Worm (Caenorhabditis elegans) whole organism, midembryonic: Measurements from ENCODE around the gene tbc-19.

Experiments
- T22C8.4 ChIP-seq: fragments of 200-800 bp; sonication (Bioruptor generic); IDR thresholded peaks from 2 replicates; pipeline ENCODE4 v1.3.6; 2022; ENCODE audit warnings: missing genetic modification characterization, missing compliant biosample characterization
- cog-1 ChIP-seq: sonication (generic microtip); optimal IDR thresholded peaks from 2 replicates; lab custom pipeline; 2016; ENCODE audit warnings: missing genetic modification characterization, missing compliant biosample characterization
- flt-1 ChIP-seq: fragments of 200-800 bp; sonication (Bioruptor generic); IDR thresholded peaks from 2 replicates; pipeline ENCODE4 v1.3.6; 2022; ENCODE audit warnings: missing genetic modification characterization, missing compliant biosample characterization
- klf-2 ChIP-seq: fragments of 200-800 bp; sonication (Bioruptor generic); conservative IDR thresholded peaks from 2 replicates; pipeline ENCODE4 v1.3.6; 2022; ENCODE audit warnings: missing genetic modification reagents, missing genetic modification characterization, missing compliant biosample characterization
- med-1 ChIP-seq: sonication (generic microtip); optimal IDR thresholded peaks from 2 replicates; lab custom pipeline; 2017; ENCODE audit warnings: missing genetic modification characterization, mild to moderate bottlenecking, missing compliant biosample characterization, antibody characterized with exemption, missing genetic modification reagents; ENCODE audit not compliant: insufficient read depth
- ref-1 ChIP-seq: fragments of 200-800 bp; sonication (Bioruptor generic); conservative IDR thresholded peaks from 2 replicates; pipeline ENCODE4 v1.3.6; 2022; ENCODE audit warnings: missing genetic modification reagents, missing genetic modification characterization, missing compliant biosample characterization
- tab-1 ChIP-seq: fragments of 200-800 bp; sonication (Bioruptor generic); IDR thresholded peaks from 2 replicates; pipeline ENCODE4 v1.3.6; 2022; ENCODE audit warnings: missing genetic modification characterization, missing compliant biosample characterization
- ztf-23 ChIP-seq: fragments of 200-800 bp; sonication (Bioruptor generic); IDR thresholded peaks from 2 replicates; pipeline ENCODE4 v1.3.6; 2022; ENCODE audit warnings: missing genetic modification reagents, missing genetic modification characterization, missing compliant biosample characterization

DNA sequence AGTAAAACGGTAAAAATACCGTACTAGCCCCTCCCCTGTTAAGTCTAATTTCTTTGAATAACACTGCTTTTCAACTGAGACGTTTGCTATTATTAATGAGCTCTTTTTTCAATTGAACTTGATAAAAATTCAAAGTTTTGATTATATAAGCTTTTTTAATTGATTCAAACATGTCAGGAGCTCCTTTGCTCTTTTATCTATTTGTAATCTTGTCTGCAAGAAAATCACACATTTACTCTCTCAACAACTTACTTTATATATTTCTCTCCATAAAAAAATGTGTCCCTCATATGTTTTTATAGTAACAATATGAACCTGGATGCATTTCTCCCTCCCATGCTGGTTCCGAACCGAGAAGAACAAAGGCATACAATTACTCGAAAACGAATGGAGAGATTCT, 8.0 kb upstream of the tbc-19 start, which contains the start of gene C04C11.1:
- no peak for TF ChIP-seq med-1 (GFP tag; lab: Kevin White, UChicago)
- no peak for TF ChIP-seq T22C8.4 (GFP tag; lab: Robert Waterston, UW)
- no peak for TF ChIP-seq tab-1 (GFP tag; lab: Robert Waterston, UW)
- no peak for TF ChIP-seq cog-1
- no peak for TF ChIP-seq klf-2 (GFP tag; lab: Robert Waterston, UW)
- TF ChIP-seq flt-1 (GFP tag; lab: Robert Waterston, UW) = no peak
- TF ChIP-seq ztf-23 (GFP tag; lab: Robert Waterston, UW) = no peak
- TF ChIP-seq ref-1 (GFP tag; lab: Robert Waterston, UW) = no peak
